Fruit fly (Drosophila melanogaster) whole organism, embryonic: ENCODE data around the gene Uev1A.
A peak's percentile ranks its signal among the peaks of the same experiment; 100 is the strongest.

Source experiments
- CG10267 ChIP-seq: fragments of 200-800 bp; sonication (Bioruptor generic); optimal IDR thresholded peaks from 2 replicates; lab custom pipeline; 2018; ENCODE audit warnings: missing biosample characterization, mild to moderate bottlenecking, missing genetic modification characterization, moderate library complexity
- CG10654 ChIP-seq: fragments of 200-800 bp; sonication (Bioruptor generic); optimal IDR thresholded peaks from 2 replicates; lab custom pipeline; 2016; ENCODE audit warnings: missing biosample characterization, missing genetic modification characterization
- CG11398 ChIP-seq: fragments of 200-800 bp; sonication (Bioruptor generic); optimal IDR thresholded peaks from 2 replicates; lab custom pipeline; 2016; ENCODE audit warnings: missing biosample characterization, missing genetic modification characterization
- CG11560 ChIP-seq: fragments of 200-800 bp; sonication (Bioruptor generic); IDR thresholded peaks from 3 replicates; pipeline ENCODE4 v1.3.6; 2022; ENCODE audit warnings: missing biosample characterization, missing genetic modification characterization
- CG12219 ChIP-seq: fragments of 200-800 bp; sonication (Bioruptor generic); optimal IDR thresholded peaks from 3 replicates; lab custom pipeline; 2018; ENCODE audit warnings: missing biosample characterization, mild to moderate bottlenecking, missing genetic modification characterization
- CG14710 ChIP-seq: fragments of 200-800 bp; sonication (Bioruptor generic); optimal IDR thresholded peaks from 3 replicates; lab custom pipeline; 2019; ENCODE audit warnings: missing biosample characterization, mild to moderate bottlenecking, missing genetic modification characterization, moderate library complexity
- CG1529 ChIP-seq: fragments of 200-800 bp; sonication (Bioruptor generic); optimal IDR thresholded peaks from 3 replicates; lab custom pipeline; 2018; ENCODE audit warnings: missing biosample characterization, missing genetic modification characterization
- CG17612 ChIP-seq: fragments of 200-800 bp; sonication (Bioruptor generic); IDR thresholded peaks from 2 replicates; pipeline ENCODE4 v1.3.6; 2022; ENCODE audit warnings: missing biosample characterization, missing genetic modification characterization
- CG18011 ChIP-seq: fragments of 200-800 bp; sonication (Bioruptor generic); optimal IDR thresholded peaks from 2 replicates; lab custom pipeline; 2017; ENCODE audit warnings: missing biosample characterization, missing genetic modification characterization, mild to moderate bottlenecking, moderate library complexity, missing genotype
- CG2129 ChIP-seq: fragments of 200-800 bp; sonication (Bioruptor generic); IDR thresholded peaks from 2 replicates; pipeline ENCODE4 v1.3.6; 2022; ENCODE audit warnings: missing biosample characterization, missing genetic modification characterization; ENCODE audit not compliant: partially characterized antibody
- CG2202 ChIP-seq: fragments of 200-800 bp; sonication (Bioruptor generic); optimal IDR thresholded peaks from 2 replicates; lab custom pipeline; 2018; ENCODE audit warnings: missing biosample characterization, mild to moderate bottlenecking, missing genetic modification characterization
- CG2678 ChIP-seq: fragments of 200-800 bp; sonication (Bioruptor generic); optimal IDR thresholded peaks from 3 replicates; lab custom pipeline; 2019; ENCODE audit warnings: missing biosample characterization, mild to moderate bottlenecking, missing genetic modification characterization, moderate library complexity
- CG31365 ChIP-seq: fragments of 200-800 bp; sonication (Bioruptor generic); optimal IDR thresholded peaks from 2 replicates; lab custom pipeline; 2018; ENCODE audit warnings: missing biosample characterization, mild to moderate bottlenecking, missing genetic modification characterization
- CG4820 ChIP-seq: fragments of 200-800 bp; sonication (Bioruptor generic); optimal IDR thresholded peaks from 3 replicates; lab custom pipeline; 2016; ENCODE audit warnings: missing biosample characterization, missing genetic modification characterization
- CG5180 ChIP-seq: fragments of 200-800 bp; sonication (Bioruptor generic); optimal IDR thresholded peaks from 3 replicates; lab custom pipeline; 2017; ENCODE audit warnings: missing biosample characterization, missing genetic modification characterization, mild to moderate bottlenecking, moderate library complexity, missing genetic modification reagents
- CG6791 ChIP-seq: fragments of 200-800 bp; sonication (Bioruptor generic); IDR thresholded peaks from 3 replicates; pipeline ENCODE4 v1.3.6; 2022; ENCODE audit warnings: missing biosample characterization, missing genetic modification characterization; ENCODE audit not compliant: partially characterized antibody
- Chrac-16 ChIP-seq: fragments of 200-800 bp; sonication (Bioruptor generic); optimal IDR thresholded peaks from 3 replicates; lab custom pipeline; 2016; ENCODE audit warnings: missing biosample characterization, missing genetic modification characterization
- Dad ChIP-seq: fragments of 200-800 bp; sonication (Bioruptor generic); optimal IDR thresholded peaks from 3 replicates; lab custom pipeline; 2016; ENCODE audit warnings: missing biosample characterization, missing genetic modification characterization
- Dll ChIP-seq: fragments of 200-800 bp; sonication (Bioruptor generic); IDR thresholded peaks from 4 replicates; pipeline ENCODE4 v1.3.6; 2022; ENCODE audit warnings: missing biosample characterization, missing genetic modification characterization; ENCODE audit not compliant: partially characterized antibody
- Ets65A ChIP-seq: fragments of 200-800 bp; sonication (Bioruptor generic); peaks from one replicate; lab custom pipeline; 2016; ENCODE audit warnings: missing biosample characterization, missing genetic modification characterization
- Fer1 ChIP-seq: fragments of 200-800 bp; sonication (Bioruptor generic); optimal IDR thresholded peaks from 2 replicates; lab custom pipeline; 2017; ENCODE audit warnings: missing biosample characterization, mild to moderate bottlenecking, missing genetic modification characterization
- Gug ChIP-seq: fragments of 200-800 bp; sonication (Bioruptor generic); IDR thresholded peaks from 4 replicates; pipeline ENCODE4 v1.3.6; 2022; ENCODE audit warnings: missing biosample characterization, missing genetic modification characterization
- Meics ChIP-seq: fragments of 200-800 bp; sonication (Bioruptor generic); optimal IDR thresholded peaks from 2 replicates; lab custom pipeline; 2017; ENCODE audit warnings: missing biosample characterization, mild to moderate bottlenecking, missing genetic modification characterization
- Mrtf ChIP-seq: fragments of 200-800 bp; sonication (Bioruptor generic); IDR thresholded peaks from 3 replicates; pipeline ENCODE4 v1.3.6; 2022; ENCODE audit warnings: missing biosample characterization, missing genetic modification characterization
- Myb ChIP-seq: fragments of 200-800 bp; sonication (Bioruptor generic); optimal IDR thresholded peaks from 2 replicates; lab custom pipeline; 2016; ENCODE audit warnings: missing biosample characterization, missing genetic modification characterization
- NC2β ChIP-seq: fragments of 200-800 bp; sonication (Bioruptor generic); optimal IDR thresholded peaks from 2 replicates; lab custom pipeline; 2016; ENCODE audit warnings: missing biosample characterization, missing genetic modification characterization
- PHDP ChIP-seq: fragments of 200-800 bp; sonication (Bioruptor generic); optimal IDR thresholded peaks from 3 replicates; lab custom pipeline; 2018; ENCODE audit warnings: missing biosample characterization, mild to moderate bottlenecking, missing genetic modification characterization, moderate library complexity
- Pdp1 ChIP-seq, 2 experiments: fragments of 200-800 bp; sonication (Bioruptor generic); optimal IDR thresholded peaks; 3 replicates each; lab custom pipeline; 2016; ENCODE audit warnings: missing biosample characterization in 2 of 2, missing genetic modification characterization in 2 of 2, mild to moderate bottlenecking in 1 of 2, moderate library complexity in 1 of 2
- Ptx1 ChIP-seq: fragments of 200-800 bp; sonication (Bioruptor generic); IDR thresholded peaks from 2 replicates; pipeline ENCODE4 v1.3.6; 2022; ENCODE audit warnings: missing biosample characterization, missing genetic modification characterization
- ab ChIP-seq: fragments of 200-800 bp; sonication (Bioruptor generic); optimal IDR thresholded peaks from 2 replicates; lab custom pipeline; 2016; ENCODE audit warnings: missing biosample characterization, missing genetic modification characterization
- da ChIP-seq: fragments of 200-800 bp; sonication (Bioruptor generic); optimal IDR thresholded peaks from 2 replicates; lab custom pipeline; 2016; ENCODE audit warnings: missing biosample characterization, missing genetic modification characterization
- dati ChIP-seq: fragments of 200-800 bp; sonication (Bioruptor generic); IDR thresholded peaks from 2 replicates; pipeline ENCODE4 v1.3.6; 2022; ENCODE audit warnings: missing biosample characterization, missing genetic modification characterization
- dm ChIP-seq: fragments of 200-800 bp; sonication (Bioruptor generic); optimal IDR thresholded peaks from 3 replicates; lab custom pipeline; 2016; ENCODE audit warnings: missing biosample characterization, missing genetic modification characterization
- dpn ChIP-seq, 2 experiments: fragments of 200-800 bp; sonication (Bioruptor generic); optimal IDR thresholded peaks; 3 replicates each; lab custom pipeline; 2016; ENCODE audit warnings: missing biosample characterization in 2 of 2, missing genetic modification characterization in 2 of 2
- eyg ChIP-seq: fragments of 200-800 bp; sonication (Bioruptor generic); optimal IDR thresholded peaks from 3 replicates; lab custom pipeline; 2016; ENCODE audit warnings: missing biosample characterization, missing genetic modification characterization
- fd3F ChIP-seq: fragments of 200-800 bp; sonication (Bioruptor generic); optimal IDR thresholded peaks from 2 replicates; lab custom pipeline; 2018; ENCODE audit warnings: missing biosample characterization, mild to moderate bottlenecking, missing genetic modification characterization, moderate library complexity
- fru ChIP-seq: fragments of >200 bp; optimal IDR thresholded peaks from 2 replicates; lab custom pipeline; 2017
- gfzf ChIP-seq: fragments of 200-800 bp; sonication (Bioruptor generic); optimal IDR thresholded peaks from 2 replicates; lab custom pipeline; 2016; ENCODE audit warnings: missing biosample characterization, mild to moderate bottlenecking, missing genetic modification characterization, moderate library complexity
- grau ChIP-seq: fragments of 200-800 bp; optimal IDR thresholded peaks from 3 replicates; lab custom pipeline; 2019; ENCODE audit warnings: missing biosample characterization, mild to moderate bottlenecking, missing genetic modification characterization, moderate library complexity
- hb ChIP-seq: fragments of 200-800 bp; sonication (Bioruptor generic); IDR thresholded peaks from 3 replicates; pipeline ENCODE4 v1.3.6; 2022; ENCODE audit warnings: missing biosample characterization, missing genetic modification characterization; ENCODE audit not compliant: partially characterized antibody
- insv ChIP-seq, 2 experiments: fragments of 200-800 bp; sonication (Bioruptor generic); optimal IDR thresholded peaks; 3 replicates each; lab custom pipeline; 2016 to 2018; ENCODE audit warnings: missing biosample characterization in 2 of 2, missing genetic modification characterization in 2 of 2
- kni ChIP-seq: fragments of 200-800 bp; sonication (Bioruptor generic); optimal IDR thresholded peaks from 3 replicates; lab custom pipeline; 2017; ENCODE audit warnings: mild to moderate bottlenecking, missing biosample characterization, missing genetic modification reagents, missing genetic modification characterization
- luna ChIP-seq: fragments of 200-800 bp; sonication (Bioruptor generic); optimal IDR thresholded peaks from 2 replicates; lab custom pipeline; 2016; ENCODE audit warnings: missing biosample characterization, missing genetic modification characterization
- maf-S ChIP-seq: fragments of 200-800 bp; sonication (Bioruptor generic); optimal IDR thresholded peaks from 2 replicates; lab custom pipeline; 2016; ENCODE audit warnings: missing biosample characterization, missing genetic modification characterization
- mirr ChIP-seq: fragments of 200-800 bp; sonication (Bioruptor generic); optimal IDR thresholded peaks from 3 replicates; lab custom pipeline; 2018; ENCODE audit warnings: missing biosample characterization, mild to moderate bottlenecking, missing genetic modification characterization
- nmo ChIP-seq: fragments of 200-800 bp; sonication (Bioruptor generic); optimal IDR thresholded peaks from 2 replicates; lab custom pipeline; 2018; ENCODE audit warnings: missing biosample characterization, mild to moderate bottlenecking, missing genetic modification characterization, moderate library complexity
- salm ChIP-seq: fragments of 200-800 bp; sonication (Bioruptor generic); optimal IDR thresholded peaks from 2 replicates; lab custom pipeline; 2018; ENCODE audit warnings: missing biosample characterization, mild to moderate bottlenecking, missing genetic modification characterization
- schlank ChIP-seq: fragments of 200-800 bp; sonication (Bioruptor generic); optimal IDR thresholded peaks from 2 replicates; lab custom pipeline; 2018; ENCODE audit warnings: missing biosample characterization, mild to moderate bottlenecking, missing genetic modification characterization
- seq ChIP-seq: fragments of 200-800 bp; sonication (Bioruptor generic); IDR thresholded peaks from 2 replicates; pipeline ENCODE4 v1.3.6; 2022; ENCODE audit warnings: missing biosample characterization, missing genetic modification characterization
- sna ChIP-seq: fragments of 200-800 bp; sonication (Bioruptor generic); IDR thresholded peaks from 2 replicates; pipeline ENCODE4 v1.3.6; 2022; ENCODE audit warnings: missing biosample characterization, missing genetic modification characterization; ENCODE audit not compliant: partially characterized antibody
- zfh2 ChIP-seq: fragments of 200-800 bp; sonication (Bioruptor generic); optimal IDR thresholded peaks from 2 replicates; lab custom pipeline; 2016; ENCODE audit warnings: missing biosample characterization, missing genetic modification characterization

Uev1A gene

dm6 chr3L:5365880-5366507 is at the start of gene Uev1A, which contains the start of gene Membrin (continued):
- TF ChIP-seq luna (GFP tag; lab: Kevin White, UChicago) (no peak), Ets65A (GFP tag; lab: Kevin White, UChicago) (peak; percentile 77), kni (GFP tag; lab: Kevin White, UChicago) (no peak), CG11560 (tag; lab: Robert Waterston, UW) (no peak), CG14710 (tag; lab: Kevin White, UChicago) (peak; percentile 69), Meics (GFP tag; lab: Kevin White, UChicago) (no peak), Ptx1 (no peak), seq (no peak), dati (GFP tag; lab: Robert Waterston, UW) (no peak), Gug (GFP tag; lab: Robert Waterston, UW) (no peak), CG31365 (tag; lab: Kevin White, UChicago) (no peak), da (GFP tag; lab: Kevin White, UChicago) (no peak), CG12219 (GFP tag; lab: Kevin White, UChicago) (no peak), CG4820 (GFP tag; lab: Kevin White, UChicago) (no peak), CG17612 (GFP tag; lab: Robert Waterston, UW) (no peak), maf-S (GFP tag; lab: Kevin White, UChicago) (no peak), Mrtf (GFP tag; lab: Robert Waterston, UW) (no peak), Dll (GFP tag; lab: Robert Waterston, UW) (peak; percentile 20; the same call in 1 of the 4 replicates), dm (GFP tag; lab: Kevin White, UChicago) (peak; percentile 23), fd3F (GFP tag; lab: Kevin White, UChicago) (no peak), grau (peak; percentile 19), CG18011 (no peak), PHDP (tag; lab: Kevin White, UChicago) (peak; percentile 9), CG10267 (tag; lab: Kevin White, UChicago) (peak; percentile 77), mirr (GFP tag; lab: Kevin White, UChicago) (no peak), zfh2 (GFP tag; lab: Kevin White, UChicago) (no peak), gfzf (peak; percentile 92), Myb (GFP tag; lab: Kevin White, UChicago) (peak; percentile 27), Pdp1 (GFP tag; optimal IDR thresholded peaks at IDR 0.05; lab: Kevin White, UChicago) (no peak), CG1529 (no peak), hb (no peak), nmo (GFP tag; lab: Kevin White, UChicago) (peak; percentile 55), CG2129 (no peak), CG5180 (GFP tag; lab: Kevin White, UChicago) (no peak), NC2β (GFP tag; lab: Kevin White, UChicago) (no peak), sna (GFP tag; lab: Robert Waterston, UW) (no peak), insv (GFP tag; optimal IDR thresholded peaks at IDR 0.05; lab: Kevin White, UChicago) (no peak), CG2202 (tag; lab: Kevin White, UChicago) (no peak), schlank (tag; lab: Kevin White, UChicago) (no peak), ab (GFP tag; lab: Kevin White, UChicago) (no peak), fru (lab: Kevin White, UChicago) (no peak), CG10654 (peak; percentile 11), Dad (GFP tag; lab: Kevin White, UChicago) (no peak), dpn (GFP tag; optimal IDR thresholded peaks at IDR 0.05; lab: Kevin White, UChicago) (no peak), CG2678 (no peak), eyg (GFP tag; lab: Kevin White, UChicago) (no peak), Chrac-16 (GFP tag; lab: Kevin White, UChicago) (peak; percentile 6), CG6791 (no peak), Fer1 (no peak), salm (tag; lab: Kevin White, UChicago) (no peak), CG11398 (GFP tag; lab: Kevin White, UChicago) (no peak)
